Fruit fly (Drosophila melanogaster) whole organism, prepupa: Measurements from ENCODE around the gene Reg-2.

Experiments used
- CG10669 ChIP-seq: fragments of 200-800 bp; sonication (Bioruptor generic); optimal IDR thresholded peaks from 3 replicates; lab custom pipeline; 2018; ENCODE audit warnings: missing biosample characterization, mild to moderate bottlenecking, missing genetic modification characterization, moderate library complexity
- CG16779 ChIP-seq: fragments of 200-800 bp; sonication (Bioruptor generic); optimal IDR thresholded peaks from 3 replicates; lab custom pipeline; 2017; ENCODE audit warnings: missing biosample characterization, mild to moderate bottlenecking, missing genetic modification characterization
- CG6792 ChIP-seq: fragments of 200-800 bp; sonication (Bioruptor generic); optimal IDR thresholded peaks from 3 replicates; lab custom pipeline; 2016; ENCODE audit warnings: missing biosample characterization, missing genetic modification characterization
- CG6854 ChIP-seq: fragments of 200-800 bp; sonication (Bioruptor generic); optimal IDR thresholded peaks from 2 replicates; lab custom pipeline; 2017; ENCODE audit warnings: missing biosample characterization, mild to moderate bottlenecking, missing genetic modification characterization
- CG8632 ChIP-seq: fragments of 200-800 bp; sonication (Bioruptor generic); optimal IDR thresholded peaks from 3 replicates; lab custom pipeline; 2016; ENCODE audit warnings: missing biosample characterization, missing genetic modification characterization
- Met ChIP-seq: fragments of 200-800 bp; sonication (Bioruptor generic); optimal IDR thresholded peaks from 3 replicates; lab custom pipeline; 2016; ENCODE audit warnings: missing biosample characterization, missing genetic modification characterization
- cyc ChIP-seq: fragments of 200-800 bp; sonication (Bioruptor generic); optimal IDR thresholded peaks from 3 replicates; lab custom pipeline; 2016; ENCODE audit warnings: missing biosample characterization, missing genetic modification characterization
- dsx ChIP-seq: fragments of 200-800 bp; optimal IDR thresholded peaks from 3 replicates; lab custom pipeline; 2019; ENCODE audit warnings: missing biosample characterization, mild to moderate bottlenecking, missing genetic modification characterization, moderate library complexity; ENCODE audit not compliant: poor library complexity, severe bottlenecking
- fkh ChIP-seq: fragments of 200-800 bp; sonication (Bioruptor generic); optimal IDR thresholded peaks from 3 replicates; lab custom pipeline; 2017; ENCODE audit warnings: missing biosample characterization, mild to moderate bottlenecking, missing genetic modification characterization, moderate library complexity
- lz ChIP-seq: fragments of 200-800 bp; sonication (Bioruptor generic); optimal IDR thresholded peaks from 3 replicates; lab custom pipeline; 2016; ENCODE audit warnings: missing biosample characterization, missing genetic modification characterization
- vri ChIP-seq: fragments of 200-800 bp; sonication (Bioruptor generic); optimal IDR thresholded peaks from 3 replicates; lab custom pipeline; 2016; ENCODE audit warnings: missing biosample characterization, mild to moderate bottlenecking, missing genetic modification characterization

- TF ChIP-seq CG16779 (tag; lab: Kevin White, UChicago): no peak
- no peak for TF ChIP-seq cyc (GFP tag; lab: Kevin White, UChicago)
- no peak for TF ChIP-seq CG6854 (GFP tag; lab: Kevin White, UChicago)
- TF ChIP-seq CG8632 (GFP tag; lab: Kevin White, UChicago): no peak
- no peak for TF ChIP-seq CG10669 (GFP tag; lab: Kevin White, UChicago)
- no peak for TF ChIP-seq CG6792 (GFP tag; lab: Kevin White, UChicago)
- TF ChIP-seq Met (GFP tag; lab: Kevin White, UChicago): no peak
- TF ChIP-seq dsx (GFP tag; lab: Kevin White, UChicago): no peak
- TF ChIP-seq fkh (GFP tag; lab: Kevin White, UChicago): peak; percentile 94
- no peak for TF ChIP-seq vri (GFP tag; lab: Kevin White, UChicago)
- TF ChIP-seq lz: no peak
Observed at dm6 chr3L:614751-615424, 8.5 kb upstream of the Reg-2 start.
